Worm (Caenorhabditis elegans) whole organism, L4 larva: ENCODE results near the gene R10E4.6.

Experiments
- Y48G9A.11 ChIP-seq: fragments of 200-800 bp; sonication (Bioruptor generic); IDR thresholded peaks from 2 replicates; pipeline ENCODE4 v1.3.6; 2022; ENCODE audit warnings: missing genetic modification reagents, missing genetic modification characterization, missing compliant biosample characterization
- ceh-82 ChIP-seq: sonication (generic microtip); optimal IDR thresholded peaks from 2 replicates; lab custom pipeline; 2017; ENCODE audit warnings: missing biosample characterization, missing genetic modification characterization
- dpl-1 ChIP-seq: fragments of 150-350 bp; optimal IDR thresholded peaks from 2 replicates; lab custom pipeline; 2014; ENCODE audit warnings: missing biosample characterization, missing genetic modification reagents, missing genetic modification characterization
- fos-1 ChIP-seq: fragments of 150-350 bp; optimal IDR thresholded peaks from 2 replicates; lab custom pipeline; 2014; ENCODE audit warnings: missing biosample characterization, missing genetic modification characterization
- hlh-30 ChIP-seq: sonication (generic microtip); optimal IDR thresholded peaks from 2 replicates; lab custom pipeline; 2017; ENCODE audit warnings: antibody characterized with exemption, mild to moderate bottlenecking, missing genetic modification characterization, missing compliant biosample characterization; ENCODE audit not compliant: insufficient read depth
- lin-13 ChIP-seq: fragments of 150-350 bp; optimal IDR thresholded peaks from 2 replicates; lab custom pipeline; 2014; ENCODE audit warnings: missing biosample characterization, missing genetic modification reagents, missing genetic modification characterization
- nhr-11 ChIP-seq: fragments of 150-350 bp; optimal IDR thresholded peaks from 2 replicates; lab custom pipeline; 2014; ENCODE audit warnings: missing biosample characterization, missing genetic modification characterization
- nhr-76 ChIP-seq: fragments of 150-350 bp; optimal IDR thresholded peaks from 2 replicates; lab custom pipeline; 2014; ENCODE audit warnings: missing biosample characterization, missing genetic modification characterization
- php-3 ChIP-seq: fragments of 200-800 bp; sonication (Bioruptor generic); IDR thresholded peaks from 2 replicates; pipeline ENCODE4 v1.3.6; 2022; ENCODE audit warnings: missing genetic modification reagents, missing genetic modification characterization, missing compliant biosample characterization
- pqm-1 ChIP-seq: sonication (generic microtip); optimal IDR thresholded peaks from 2 replicates; lab custom pipeline; 2017; ENCODE audit warnings: missing biosample characterization, missing genetic modification characterization
- set-16 ChIP-seq: fragments of 200-800 bp; sonication (Bioruptor generic); IDR thresholded peaks from 2 replicates; pipeline ENCODE4 v1.3.6; 2022; ENCODE audit warnings: missing genetic modification reagents, missing genetic modification characterization, missing compliant biosample characterization
- snpc-4 ChIP-seq: fragments of 150-350 bp; optimal IDR thresholded peaks from 2 replicates; lab custom pipeline; 2014; ENCODE audit warnings: missing biosample characterization, missing genetic modification characterization
- spr-3 ChIP-seq: fragments of 200-800 bp; sonication (Bioruptor generic); optimal IDR thresholded peaks from 2 replicates; lab custom pipeline; 2018; ENCODE audit warnings: mild to moderate bottlenecking, missing genetic modification characterization, missing compliant biosample characterization
- unc-39 ChIP-seq: sonication (generic microtip); optimal IDR thresholded peaks from 2 replicates; lab custom pipeline; 2017; ENCODE audit warnings: missing biosample characterization, missing genetic modification characterization

ce11 chrIII:4343070-4343469 is 49.9 kb downstream of the R10E4.6 start, which contains the start of the genes B0285.3 and lcmt-1:
- no peak for TF ChIP-seq pqm-1 (tag; lab: Kevin White, UChicago)
- TF ChIP-seq fos-1, result no peak
- TF ChIP-seq set-16 (GFP tag; lab: Robert Waterston, UW), result no peak
- TF ChIP-seq nhr-11 (tag; lab: Kevin White, UChicago), result no peak
- no peak for TF ChIP-seq Y48G9A.11 (GFP tag; lab: Robert Waterston, UW)
- TF ChIP-seq spr-3 (GFP tag; lab: Kevin White, UChicago), result no peak
- no peak for TF ChIP-seq snpc-4 (tag; lab: Kevin White, UChicago)
- no peak for TF ChIP-seq php-3 (GFP tag; lab: Robert Waterston, UW)
- TF ChIP-seq ceh-82 (tag; lab: Kevin White, UChicago), result no peak
- no peak for TF ChIP-seq nhr-76 (tag; lab: Kevin White, UChicago)
- TF ChIP-seq unc-39 (tag; lab: Kevin White, UChicago), result no peak
- no peak for TF ChIP-seq lin-13 (GFP tag; lab: Kevin White, UChicago)
- no peak for TF ChIP-seq hlh-30
- TF ChIP-seq dpl-1 (GFP tag; lab: Kevin White, UChicago), result peak; percentile 55
